Fruit fly (Drosophila melanogaster) whole organism, embryonic: ENCODE measurements around the gene Mfe2.
A peak's percentile ranks its signal among the peaks of the same experiment; 100 is the strongest.

Experiments used
- CG10979 ChIP-seq: fragments of 200-800 bp; sonication (Bioruptor generic); optimal IDR thresholded peaks from 2 replicates; lab custom pipeline; 2018; ENCODE audit warnings: missing biosample characterization, mild to moderate bottlenecking, missing genetic modification characterization, moderate library complexity
- CG12155 ChIP-seq: fragments of 200-800 bp; sonication (Bioruptor generic); optimal IDR thresholded peaks from 3 replicates; lab custom pipeline; 2016; ENCODE audit warnings: missing biosample characterization, missing genetic modification characterization
- CG13775 ChIP-seq: fragments of 200-800 bp; sonication (Bioruptor generic); optimal IDR thresholded peaks from 3 replicates; lab custom pipeline; 2017; ENCODE audit warnings: missing biosample characterization, mild to moderate bottlenecking, missing genetic modification characterization
- CG14050 ChIP-seq: fragments of 200-800 bp; sonication (Bioruptor generic); IDR thresholded peaks from 3 replicates; pipeline ENCODE4 v1.3.6; 2022; ENCODE audit warnings: missing biosample characterization, missing genetic modification characterization
- CG14860 ChIP-seq: fragments of 200-800 bp; sonication (Bioruptor generic); IDR thresholded peaks from 3 replicates; pipeline ENCODE4 v1.3.6; 2022; ENCODE audit warnings: missing biosample characterization, missing genetic modification characterization; ENCODE audit not compliant: partially characterized antibody
- CG15479 ChIP-seq: fragments of 200-800 bp; sonication (Bioruptor generic); optimal IDR thresholded peaks from 3 replicates; lab custom pipeline; 2019; ENCODE audit warnings: missing biosample characterization, mild to moderate bottlenecking, missing genetic modification characterization, moderate library complexity
- CG17385 ChIP-seq: fragments of 200-800 bp; sonication (Bioruptor generic); optimal IDR thresholded peaks from 3 replicates; lab custom pipeline; 2018; ENCODE audit warnings: missing biosample characterization, mild to moderate bottlenecking, missing genetic modification characterization
- CG18011 ChIP-seq: fragments of 200-800 bp; sonication (Bioruptor generic); optimal IDR thresholded peaks from 2 replicates; lab custom pipeline; 2017; ENCODE audit warnings: missing biosample characterization, missing genetic modification characterization, mild to moderate bottlenecking, moderate library complexity, missing genotype
- CG18476 ChIP-seq: fragments of 200-800 bp; sonication (Bioruptor generic); optimal IDR thresholded peaks from 2 replicates; lab custom pipeline; 2016; ENCODE audit warnings: missing biosample characterization, mild to moderate bottlenecking, missing genetic modification characterization
- CG2116 ChIP-seq: fragments of 200-800 bp; sonication (Bioruptor generic); optimal IDR thresholded peaks from 3 replicates; lab custom pipeline; 2018; ENCODE audit warnings: missing biosample characterization, mild to moderate bottlenecking, missing genetic modification characterization
- CG3065 ChIP-seq: fragments of 200-800 bp; sonication (Bioruptor generic); optimal IDR thresholded peaks from 2 replicates; lab custom pipeline; 2016; ENCODE audit warnings: missing biosample characterization, missing genetic modification characterization
- CG32532 ChIP-seq: fragments of 200-800 bp; sonication (Bioruptor generic); IDR thresholded peaks from 2 replicates; pipeline ENCODE4 v1.3.6; 2022; ENCODE audit warnings: missing biosample characterization, missing genetic modification characterization
- CG3407 ChIP-seq: fragments of 200-800 bp; sonication (Bioruptor generic); optimal IDR thresholded peaks from 2 replicates; lab custom pipeline; 2018; ENCODE audit warnings: missing biosample characterization, mild to moderate bottlenecking, missing genetic modification characterization
- CG4404 ChIP-seq: fragments of 200-800 bp; sonication (Bioruptor generic); IDR thresholded peaks from 2 replicates; pipeline ENCODE4 v1.3.6; 2022; ENCODE audit warnings: missing biosample characterization, missing genetic modification characterization
- CG4617 ChIP-seq: fragments of 200-800 bp; sonication (Bioruptor generic); optimal IDR thresholded peaks from 3 replicates; lab custom pipeline; 2016; ENCODE audit warnings: missing biosample characterization, missing genetic modification characterization, borderline replicate concordance
- CG6791 ChIP-seq: fragments of 200-800 bp; sonication (Bioruptor generic); IDR thresholded peaks from 3 replicates; pipeline ENCODE4 v1.3.6; 2022; ENCODE audit warnings: missing biosample characterization, missing genetic modification characterization; ENCODE audit not compliant: partially characterized antibody
- CG7372 ChIP-seq: fragments of 200-800 bp; sonication (Bioruptor generic); IDR thresholded peaks from 2 replicates; pipeline ENCODE4 v1.3.6; 2022; ENCODE audit warnings: missing biosample characterization, missing genetic modification characterization
- CG7963 ChIP-seq: fragments of 200-800 bp; sonication (Bioruptor generic); IDR thresholded peaks from 3 replicates; pipeline ENCODE4 v1.3.6; 2022; ENCODE audit warnings: missing biosample characterization, missing genetic modification characterization; ENCODE audit not compliant: partially characterized antibody
- CG9797 ChIP-seq: fragments of 200-800 bp; sonication (Bioruptor generic); optimal IDR thresholded peaks from 3 replicates; lab custom pipeline; 2018; ENCODE audit warnings: missing biosample characterization, mild to moderate bottlenecking, missing genetic modification characterization
- CHES-1-like ChIP-seq: fragments of 200-800 bp; sonication (Bioruptor generic); optimal IDR thresholded peaks from 2 replicates; lab custom pipeline; 2016; ENCODE audit warnings: missing biosample characterization, missing genetic modification characterization
- Dip3 ChIP-seq: fragments of 200-800 bp; sonication (Bioruptor generic); optimal IDR thresholded peaks from 3 replicates; lab custom pipeline; 2016; ENCODE audit warnings: missing biosample characterization, missing genetic modification characterization
- ERR ChIP-seq: fragments of 200-800 bp; sonication (Bioruptor generic); optimal IDR thresholded peaks from 2 replicates; lab custom pipeline; 2016; ENCODE audit warnings: missing biosample characterization, missing genetic modification characterization
- Ets97D ChIP-seq: fragments of 200-800 bp; sonication (Bioruptor generic); optimal IDR thresholded peaks from 3 replicates; lab custom pipeline; 2016; ENCODE audit warnings: missing biosample characterization, missing genetic modification characterization
- GATAe ChIP-seq: fragments of 200-800 bp; sonication (Bioruptor generic); conservative IDR thresholded peaks from 2 replicates; pipeline ENCODE4 v1.3.6; 2022; ENCODE audit warnings: missing biosample characterization, missing genetic modification characterization
- HHEX ChIP-seq: fragments of 200-800 bp; sonication (Bioruptor generic); optimal IDR thresholded peaks from 3 replicates; lab custom pipeline; 2017; ENCODE audit warnings: missing biosample characterization, mild to moderate bottlenecking, missing genetic modification characterization, missing genetic modification reagents
- HLH4C ChIP-seq: fragments of 200-800 bp; sonication (Bioruptor generic); IDR thresholded peaks from 3 replicates; pipeline ENCODE4 v1.3.6; 2022; ENCODE audit warnings: missing biosample characterization, missing genetic modification characterization; ENCODE audit not compliant: partially characterized antibody
- Hey ChIP-seq: fragments of 200-800 bp; sonication (Bioruptor generic); optimal IDR thresholded peaks from 3 replicates; lab custom pipeline; 2018; ENCODE audit warnings: missing biosample characterization, mild to moderate bottlenecking, missing genetic modification characterization
- Hmx ChIP-seq: fragments of 200-800 bp; sonication (Bioruptor generic); optimal IDR thresholded peaks from 2 replicates; lab custom pipeline; 2016; ENCODE audit warnings: missing biosample characterization, missing genetic modification characterization
- NC2α ChIP-seq: fragments of 200-800 bp; sonication (Bioruptor generic); optimal IDR thresholded peaks from 2 replicates; lab custom pipeline; 2016; ENCODE audit warnings: missing biosample characterization, missing genetic modification characterization
- NFAT ChIP-seq: fragments of 200-800 bp; sonication (Bioruptor generic); IDR thresholded peaks from 2 replicates; pipeline ENCODE4 v1.3.6; 2022; ENCODE audit warnings: missing biosample characterization, missing genetic modification characterization
- Usf ChIP-seq: fragments of 200-800 bp; sonication (Bioruptor generic); optimal IDR thresholded peaks from 2 replicates; lab custom pipeline; 2017; ENCODE audit warnings: missing genotype, missing biosample characterization, missing genetic modification characterization
- Xrp1 ChIP-seq: fragments of 200-800 bp; sonication (Bioruptor generic); IDR thresholded peaks from 2 replicates; pipeline ENCODE4 v1.3.6; 2022; ENCODE audit warnings: missing biosample characterization, missing genetic modification characterization
- ci ChIP-seq: fragments of 200-800 bp; sonication (Bioruptor generic); IDR thresholded peaks from 3 replicates; pipeline ENCODE4 v1.3.6; 2022; ENCODE audit warnings: missing biosample characterization, missing genetic modification characterization
- crc ChIP-seq: fragments of 200-800 bp; sonication (Bioruptor generic); optimal IDR thresholded peaks from 2 replicates; lab custom pipeline; 2016; ENCODE audit warnings: missing biosample characterization, missing genetic modification characterization
- croc ChIP-seq: fragments of 200-800 bp; sonication (Bioruptor generic); conservative IDR thresholded peaks from 3 replicates; pipeline ENCODE4 v1.3.6; 2022; ENCODE audit warnings: missing biosample characterization, missing genetic modification characterization
- eyg ChIP-seq: fragments of 200-800 bp; sonication (Bioruptor generic); optimal IDR thresholded peaks from 3 replicates; lab custom pipeline; 2016; ENCODE audit warnings: missing biosample characterization, missing genetic modification characterization
- fru ChIP-seq: fragments of >200 bp; optimal IDR thresholded peaks from 2 replicates; lab custom pipeline; 2017
- gro ChIP-seq: fragments of 200-800 bp; sonication (Bioruptor generic); optimal IDR thresholded peaks from 2 replicates; lab custom pipeline; 2016; ENCODE audit warnings: missing biosample characterization, missing genetic modification characterization
- kay ChIP-seq: fragments of 200-800 bp; sonication (Bioruptor generic); optimal IDR thresholded peaks from 2 replicates; lab custom pipeline; 2016; ENCODE audit warnings: missing biosample characterization, missing genetic modification characterization
- klu ChIP-seq: fragments of 200-800 bp; sonication (Bioruptor generic); IDR thresholded peaks from 2 replicates; pipeline ENCODE4 v1.3.6; 2022; ENCODE audit warnings: missing biosample characterization, missing genetic modification characterization
- lbe ChIP-seq: fragments of 200-800 bp; sonication (Bioruptor generic); optimal IDR thresholded peaks from 2 replicates; lab custom pipeline; 2016; ENCODE audit warnings: missing biosample characterization, mild to moderate bottlenecking, missing genetic modification characterization
- pita ChIP-seq: fragments of 200-800 bp; sonication (Bioruptor generic); optimal IDR thresholded peaks from 2 replicates; lab custom pipeline; 2017; ENCODE audit warnings: missing biosample characterization, mild to moderate bottlenecking, missing genetic modification characterization
- pnt ChIP-seq: fragments of 200-800 bp; sonication (Bioruptor generic); optimal IDR thresholded peaks from 3 replicates; lab custom pipeline; 2016; ENCODE audit warnings: missing biosample characterization, missing genetic modification characterization
- pum ChIP-seq: fragments of 200-800 bp; sonication (Bioruptor generic); optimal IDR thresholded peaks from 2 replicates; lab custom pipeline; 2016; ENCODE audit warnings: missing biosample characterization, missing genetic modification characterization
- run ChIP-seq: fragments of 200-800 bp; sonication (Bioruptor generic); optimal IDR thresholded peaks from 3 replicates; lab custom pipeline; 2018; ENCODE audit warnings: missing biosample characterization, mild to moderate bottlenecking, missing genetic modification characterization
- tap ChIP-seq: fragments of 200-800 bp; optimal IDR thresholded peaks from 3 replicates; lab custom pipeline; 2019; ENCODE audit warnings: missing biosample characterization, mild to moderate bottlenecking, missing genetic modification characterization, moderate library complexity
- tgo ChIP-seq: fragments of 200-800 bp; sonication (Bioruptor generic); IDR thresholded peaks from 3 replicates; pipeline ENCODE4 v1.3.6; 2022; ENCODE audit warnings: missing biosample characterization, missing genetic modification characterization
- trh ChIP-seq: fragments of 200-800 bp; sonication (Bioruptor generic); optimal IDR thresholded peaks from 2 replicates; lab custom pipeline; 2016; ENCODE audit warnings: missing biosample characterization, missing genetic modification characterization
- unc-4 ChIP-seq: fragments of 200-800 bp; sonication (Bioruptor generic); IDR thresholded peaks from 2 replicates; pipeline ENCODE4 v1.3.6; 2022; ENCODE audit warnings: missing biosample characterization, missing genetic modification characterization; ENCODE audit not compliant: partially characterized antibody
- vvl ChIP-seq: fragments of 200-800 bp; sonication (Bioruptor generic); IDR thresholded peaks from 2 replicates; pipeline ENCODE4 v1.3.6; 2022; ENCODE audit warnings: missing biosample characterization, missing genetic modification characterization
- zfh1 ChIP-seq: fragments of 200-800 bp; sonication (Bioruptor generic); IDR thresholded peaks from 3 replicates; pipeline ENCODE4 v1.3.6; 2022; ENCODE audit warnings: missing biosample characterization, missing genetic modification characterization

The Mfe2 gene

dm6 chrX:16279340-16279941, 8.7 kb downstream of the Mfe2 start (continued):
- TF ChIP-seq Usf (peak; percentile 68), klu (GFP tag; lab: Robert Waterston, UW) (peak; percentile 76), CG14050 (GFP tag; lab: Robert Waterston, UW) (peak; percentile 87), CG9797 (GFP tag; lab: Kevin White, UChicago) (no peak), run (tag; lab: Kevin White, UChicago) (peak; percentile 52), Ets97D (GFP tag; lab: Kevin White, UChicago) (peak; percentile 40), unc-4 (no peak), Dip3 (GFP tag; lab: Kevin White, UChicago) (peak; percentile 68), tgo (GFP tag; lab: Robert Waterston, UW) (peak; percentile 84), crc (peak; percentile 88), CHES-1-like (peak; percentile 62), tap (tag; lab: Kevin White, UChicago) (peak; percentile 60), ERR (GFP tag; lab: Kevin White, UChicago) (peak; percentile 86), CG7963 (no peak), croc (GFP tag; lab: Robert Waterston, UW) (peak; percentile 83), CG10979 (peak; percentile 72), GATAe (GFP tag; lab: Robert Waterston, UW) (no peak), eyg (peak; percentile 63), CG4404 (GFP tag; lab: Robert Waterston, UW) (peak; percentile 91), CG14860 (GFP tag; lab: Robert Waterston, UW) (no peak), CG12155 (peak; percentile 69), Xrp1 (GFP tag; lab: Robert Waterston, UW) (peak; percentile 89), HHEX (GFP tag; lab: Kevin White, UChicago) (peak; percentile 79), Hey (no peak), CG7372 (GFP tag; lab: Robert Waterston, UW) (peak; percentile 89), fru (lab: Kevin White, UChicago) (no peak), zfh1 (peak; percentile 93), CG18011 (GFP tag; lab: Kevin White, UChicago) (no peak), vvl (GFP tag; lab: Robert Waterston, UW) (peak; percentile 93), CG13775 (peak; percentile 39), pnt (GFP tag; lab: Kevin White, UChicago) (peak; percentile 94), NFAT (GFP tag; lab: Robert Waterston, UW) (peak; percentile 80), CG18476 (GFP tag; lab: Kevin White, UChicago) (peak; percentile 16), lbe (GFP tag; lab: Kevin White, UChicago) (peak; percentile 68), CG6791 (GFP tag; lab: Robert Waterston, UW) (0 out of 3 replicates have a peak, but pooled peaks have one; percentile 35), pum (GFP tag; lab: Kevin White, UChicago) (peak; percentile 94), HLH4C (0 out of 3 replicates have a peak, but pooled peaks have one; percentile 19), CG4617 (GFP tag; lab: Kevin White, UChicago) (peak; percentile 47), Hmx (GFP tag; lab: Kevin White, UChicago) (peak; percentile 74), kay (GFP tag; lab: Kevin White, UChicago) (peak; percentile 32), ci (peak; percentile 93), CG17385 (GFP tag; lab: Kevin White, UChicago) (peak; percentile 59), CG15479 (GFP tag; lab: Kevin White, UChicago) (no peak), NC2α (GFP tag; lab: Kevin White, UChicago) (peak; percentile 60), CG3407 (peak; percentile 61), CG2116 (GFP tag; lab: Kevin White, UChicago) (peak; percentile 21), CG3065 (no peak), trh (GFP tag; lab: Kevin White, UChicago) (no peak), CG32532 (GFP tag; lab: Robert Waterston, UW) (peak; percentile 85), pita (GFP tag; lab: Kevin White, UChicago) (no peak), gro (GFP tag; lab: Kevin White, UChicago) (peak; percentile 21)
